Worm (Caenorhabditis elegans) whole organism, mixed stage, embryonic: ENCODE data around the gene F19B6.3.

Source experiments
- M03D4.4 ChIP-seq: sonication (generic microtip); optimal IDR thresholded peaks from 2 replicates; lab custom pipeline; 2017; ENCODE audit warnings: mild to moderate bottlenecking, missing genetic modification characterization, missing compliant biosample characterization
- bed-3 ChIP-seq: fragments of 200-800 bp; sonication (Bioruptor generic); optimal IDR thresholded peaks from 3 replicates; lab custom pipeline; 2018; ENCODE audit warnings: mild to moderate bottlenecking, missing genetic modification characterization, moderate library complexity, missing compliant biosample characterization
- blmp-1 ChIP-seq: fragments of 150-350 bp; optimal IDR thresholded peaks from 2 replicates; lab custom pipeline; 2014; ENCODE audit warnings: missing biosample characterization, missing genetic modification characterization
- ceh-39 ChIP-seq: fragments of 150-350 bp; optimal IDR thresholded peaks from 2 replicates; lab custom pipeline; 2014; ENCODE audit warnings: missing biosample characterization, missing genetic modification characterization
- ceh-43 ChIP-seq: fragments of 200-800 bp; sonication (Bioruptor generic); optimal IDR thresholded peaks from 2 replicates; lab custom pipeline; 2018; ENCODE audit warnings: mild to moderate bottlenecking, missing genetic modification characterization, moderate library complexity, missing compliant biosample characterization
- ceh-83 ChIP-seq: fragments of 200-800 bp; sonication (Bioruptor generic); optimal IDR thresholded peaks from 2 replicates; lab custom pipeline; 2018; ENCODE audit warnings: mild to moderate bottlenecking, missing genetic modification characterization, missing compliant biosample characterization
- ces-1 ChIP-seq: fragments of 150-350 bp; optimal IDR thresholded peaks from 2 replicates; lab custom pipeline; 2014; ENCODE audit warnings: missing biosample characterization, missing genetic modification reagents, missing genetic modification characterization
- cnd-1 ChIP-seq: fragments of 200-800 bp; sonication (Bioruptor generic); optimal IDR thresholded peaks from 2 replicates; lab custom pipeline; 2018; ENCODE audit warnings: mild to moderate bottlenecking, missing genetic modification characterization, missing compliant biosample characterization
- drap-1 ChIP-seq: fragments of 200-800 bp; sonication (Bioruptor generic); optimal IDR thresholded peaks from 3 replicates; lab custom pipeline; 2018; ENCODE audit warnings: mild to moderate bottlenecking, missing genetic modification characterization, missing compliant biosample characterization
- elt-1 ChIP-seq: sonication (generic microtip); optimal IDR thresholded peaks from 2 replicates; lab custom pipeline; 2017; ENCODE audit warnings: missing genetic modification characterization, mild to moderate bottlenecking, missing compliant biosample characterization, antibody characterized with exemption, moderate library complexity, borderline replicate concordance; ENCODE audit not compliant: insufficient read depth
- elt-3 ChIP-seq: fragments of 150-350 bp; optimal IDR thresholded peaks from 2 replicates; lab custom pipeline; 2014; ENCODE audit warnings: missing biosample characterization, missing genetic modification characterization
- flh-1 ChIP-seq: fragments of 200-800 bp; sonication (Bioruptor generic); optimal IDR thresholded peaks from 2 replicates; lab custom pipeline; 2018; ENCODE audit warnings: mild to moderate bottlenecking, missing genetic modification characterization, moderate library complexity, missing compliant biosample characterization
- ham-2 ChIP-seq: fragments of 200-800 bp; sonication (Bioruptor generic); optimal IDR thresholded peaks from 2 replicates; lab custom pipeline; 2018; ENCODE audit warnings: mild to moderate bottlenecking, missing genetic modification characterization, missing compliant biosample characterization
- hlh-1 ChIP-seq: fragments of 150-350 bp; optimal IDR thresholded peaks from 2 replicates; lab custom pipeline; 2014; ENCODE audit warnings: missing biosample characterization, missing genetic modification reagents, missing genetic modification characterization
- lin-13 ChIP-seq: fragments of 150-350 bp; optimal IDR thresholded peaks from 2 replicates; lab custom pipeline; 2014; ENCODE audit warnings: missing biosample characterization, missing genetic modification characterization
- lin-32 ChIP-seq: fragments of 200-800 bp; sonication (Bioruptor generic); optimal IDR thresholded peaks from 2 replicates; lab custom pipeline; 2018; ENCODE audit warnings: mild to moderate bottlenecking, missing genetic modification characterization, missing compliant biosample characterization
- lsy-2 ChIP-seq: fragments of 150-350 bp; optimal IDR thresholded peaks from 2 replicates; lab custom pipeline; 2014; ENCODE audit warnings: missing biosample characterization, missing genetic modification characterization
- mab-5 ChIP-seq: fragments of 150-350 bp; optimal IDR thresholded peaks from 2 replicates; lab custom pipeline; 2014; ENCODE audit warnings: missing biosample characterization, missing genetic modification characterization
- mep-1 ChIP-seq: fragments of 150-350 bp; optimal IDR thresholded peaks from 2 replicates; lab custom pipeline; 2017; ENCODE audit warnings: missing biosample characterization, missing genetic modification reagents, missing genetic modification characterization, inconsistent platforms
- mls-2 ChIP-seq: sonication (generic microtip); optimal IDR thresholded peaks from 2 replicates; lab custom pipeline; 2016; ENCODE audit warnings: mild to moderate bottlenecking, missing genetic modification characterization, moderate library complexity, missing compliant biosample characterization
- nhr-12 ChIP-seq: fragments of 150-350 bp; optimal IDR thresholded peaks from 2 replicates; lab custom pipeline; 2014; ENCODE audit warnings: missing biosample characterization, missing genetic modification characterization
- nhr-2 ChIP-seq: fragments of 150-350 bp; optimal IDR thresholded peaks from 2 replicates; lab custom pipeline; 2014; ENCODE audit warnings: missing biosample characterization, missing genetic modification characterization
- nhr-28 ChIP-seq: fragments of 150-350 bp; optimal IDR thresholded peaks from 2 replicates; lab custom pipeline; 2014; ENCODE audit warnings: missing biosample characterization, missing genetic modification characterization
- nhr-76 ChIP-seq: sonication (generic microtip); optimal IDR thresholded peaks from 2 replicates; lab custom pipeline; 2017; ENCODE audit warnings: missing biosample characterization, missing genetic modification characterization
- pha-4 ChIP-seq: fragments of 150-350 bp; optimal IDR thresholded peaks from 2 replicates; lab custom pipeline; 2018; ENCODE audit warnings: missing biosample characterization, missing genetic modification reagents, missing genetic modification characterization
- sem-2 ChIP-seq: fragments of 200-800 bp; sonication (Bioruptor generic); optimal IDR thresholded peaks from 2 replicates; lab custom pipeline; 2018; ENCODE audit warnings: mild to moderate bottlenecking, missing genetic modification characterization, missing compliant biosample characterization
- snpc-4 ChIP-seq: fragments of 150-350 bp; optimal IDR thresholded peaks from 2 replicates; lab custom pipeline; 2014; ENCODE audit warnings: missing biosample characterization, missing genetic modification characterization
- sptf-1 ChIP-seq: sonication (generic microtip); optimal IDR thresholded peaks from 2 replicates; lab custom pipeline; 2017; ENCODE audit warnings: mild to moderate bottlenecking, missing genetic modification characterization, moderate library complexity, missing compliant biosample characterization
- tbx-8 ChIP-seq: fragments of 200-800 bp; sonication (Bioruptor generic); optimal IDR thresholded peaks from 2 replicates; lab custom pipeline; 2018; ENCODE audit warnings: mild to moderate bottlenecking, missing genetic modification characterization, moderate library complexity, missing compliant biosample characterization
- unc-120 ChIP-seq: sonication (generic microtip); optimal IDR thresholded peaks from 2 replicates; lab custom pipeline; 2017; ENCODE audit warnings: missing genetic modification characterization, missing compliant biosample characterization; ENCODE audit not compliant: poor library complexity, severe bottlenecking
- unc-39 ChIP-seq: fragments of 150-350 bp; optimal IDR thresholded peaks from 2 replicates; lab custom pipeline; 2014; ENCODE audit warnings: missing biosample characterization, missing genetic modification characterization
- unc-62 ChIP-seq: fragments of 150-350 bp; optimal IDR thresholded peaks from 2 replicates; lab custom pipeline; 2014; ENCODE audit warnings: missing biosample characterization, missing genetic modification reagents, missing genetic modification characterization
- zip-8 ChIP-seq: fragments of 150-350 bp; optimal IDR thresholded peaks from 2 replicates; lab custom pipeline; 2014; ENCODE audit warnings: missing biosample characterization, missing genetic modification characterization
- ztf-11 ChIP-seq: fragments of 150-350 bp; optimal IDR thresholded peaks from 2 replicates; lab custom pipeline; 2014; ENCODE audit warnings: missing biosample characterization, missing genetic modification characterization

Gene F19B6.3

DNA sequence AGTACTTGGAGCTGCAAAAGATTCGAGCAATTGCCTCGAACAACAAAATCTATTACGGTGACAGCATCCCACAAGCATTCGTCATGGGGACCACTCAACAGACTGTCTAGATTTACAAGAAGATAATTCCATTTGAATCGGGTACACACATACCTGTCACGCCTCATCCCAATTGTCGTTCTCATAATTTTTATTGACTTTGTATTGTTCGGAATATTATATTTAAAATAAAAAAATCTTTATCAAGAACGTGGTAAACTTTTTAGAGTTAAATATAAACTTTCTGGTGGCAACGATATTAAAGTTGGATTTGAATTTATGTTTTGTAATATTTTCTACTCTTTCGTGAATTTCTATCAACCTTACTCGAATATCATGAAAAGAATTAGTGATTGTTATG lies 37.9 kb upstream of the F19B6.3 start, which contains the start of gene C42C1.9:
C42C1.9 (plus strand) TSS at position 301 of the 400 bp plus-strand sequence.
- no peak for TF ChIP-seq M03D4.4 (tag; lab: Kevin White, UChicago)
- no peak for TF ChIP-seq elt-3 (tag; lab: Kevin White, UChicago)
- TF ChIP-seq tbx-8: no peak
- TF ChIP-seq bed-3 (GFP tag; lab: Kevin White, UChicago): no peak
- TF ChIP-seq snpc-4 (tag; lab: Kevin White, UChicago): no peak
- no peak for TF ChIP-seq ceh-83
- no peak for TF ChIP-seq mab-5 (tag; lab: Kevin White, UChicago)
- TF ChIP-seq nhr-76 (tag; lab: Kevin White, UChicago): no peak
- no peak for TF ChIP-seq ceh-43
- TF ChIP-seq nhr-2: no peak
- no peak for TF ChIP-seq sptf-1 (tag; lab: Kevin White, UChicago)
- TF ChIP-seq nhr-28 (tag; lab: Kevin White, UChicago): no peak
- no peak for TF ChIP-seq ztf-11 (tag; lab: Kevin White, UChicago)
- TF ChIP-seq unc-62 (GFP tag; lab: Kevin White, UChicago): no peak
- no peak for TF ChIP-seq ces-1 (GFP tag; lab: Kevin White, UChicago)

ce11 chrIV:12290744-12291143 lies 36.3 kb upstream of the F19B6.3 start, which contains the start of gene C42C1.8:
Gene C42C1.8 (plus strand): TSS chrIV:12291044.
- TF ChIP-seq M03D4.4 (tag; lab: Kevin White, UChicago): no peak
- TF ChIP-seq flh-1 (GFP tag; lab: Kevin White, UChicago): no peak
- no peak for TF ChIP-seq ztf-11 (tag; lab: Kevin White, UChicago)
- TF ChIP-seq unc-39 (tag; lab: Kevin White, UChicago): no peak
- TF ChIP-seq nhr-2: no peak
- no peak for TF ChIP-seq lsy-2 (tag; lab: Kevin White, UChicago)
- no peak for TF ChIP-seq ceh-83
- TF ChIP-seq lin-13 (tag; lab: Kevin White, UChicago): no peak
- no peak for TF ChIP-seq elt-1 (tag; lab: Kevin White, UChicago)
- TF ChIP-seq tbx-8: no peak
- TF ChIP-seq mep-1 (tag; lab: Kevin White, UChicago): no peak
- no peak for TF ChIP-seq hlh-1 (tag; lab: Kevin White, UChicago)
- TF ChIP-seq snpc-4 (tag; lab: Kevin White, UChicago): no peak
- no peak for TF ChIP-seq ham-2
- no peak for TF ChIP-seq pha-4 (tag; lab: Kevin White, UChicago)
- no peak for TF ChIP-seq sem-2 (GFP tag; lab: Kevin White, UChicago)
- TF ChIP-seq cnd-1 (tag; lab: Kevin White, UChicago): no peak
- TF ChIP-seq unc-120 (tag; lab: Kevin White, UChicago): no peak

ce11 chrIV:12301161-12301560 lies 25.9 kb upstream of the F19B6.3 start, which contains the start of gene oac-59:
Gene oac-59 (minus strand): TSS chrIV:12301261.
- no peak for TF ChIP-seq sptf-1 (tag; lab: Kevin White, UChicago)
- TF ChIP-seq flh-1 (GFP tag; lab: Kevin White, UChicago): no peak
- TF ChIP-seq lin-32 (GFP tag; lab: Kevin White, UChicago): no peak
- TF ChIP-seq drap-1 (GFP tag; lab: Kevin White, UChicago): no peak
- no peak for TF ChIP-seq mls-2 (tag; lab: Kevin White, UChicago)
- no peak for TF ChIP-seq nhr-2
- no peak for TF ChIP-seq lsy-2 (tag; lab: Kevin White, UChicago)
- no peak for TF ChIP-seq unc-120 (tag; lab: Kevin White, UChicago)
- TF ChIP-seq M03D4.4 (tag; lab: Kevin White, UChicago): no peak

- TF ChIP-seq ham-2 (no peak), hlh-1 (tag; lab: Kevin White, UChicago) (no peak), mep-1 (tag; lab: Kevin White, UChicago) (no peak), ceh-39 (tag; lab: Kevin White, UChicago) (no peak), zip-8 (tag; lab: Kevin White, UChicago) (no peak), nhr-12 (no peak), nhr-28 (tag; lab: Kevin White, UChicago) (no peak), tbx-8 (no peak), ces-1 (GFP tag; lab: Kevin White, UChicago) (no peak), blmp-1 (tag; lab: Kevin White, UChicago) (no peak)
These were observed 24.1 kb upstream of the F19B6.3 start for ce11 chrIV:12302885-12303284.
